Fruit fly (Drosophila melanogaster) whole organism, pupa: Measurements from ENCODE around the gene CG13857.

Experiments used
- CG10348 ChIP-seq: fragments of 200-800 bp; sonication (Bioruptor generic); IDR thresholded peaks from 2 replicates; pipeline ENCODE4 v1.3.6; 2022; ENCODE audit warnings: missing biosample characterization, missing genetic modification characterization
- CG12605 ChIP-seq: fragments of 200-800 bp; sonication (Bioruptor generic); IDR thresholded peaks from 2 replicates; pipeline ENCODE4 v1.3.6; 2022; ENCODE audit warnings: missing biosample characterization, missing genetic modification characterization
- CG13204 ChIP-seq: fragments of 200-800 bp; sonication (Bioruptor generic); optimal IDR thresholded peaks from 2 replicates; lab custom pipeline; 2018; ENCODE audit warnings: missing biosample characterization, mild to moderate bottlenecking, missing genetic modification characterization, moderate library complexity
- CG14655 ChIP-seq: fragments of 200-800 bp; sonication (Bioruptor generic); optimal IDR thresholded peaks from 3 replicates; lab custom pipeline; 2017; ENCODE audit warnings: mild to moderate bottlenecking, missing biosample characterization, missing genetic modification reagents, missing genetic modification characterization
- CG15710 ChIP-seq: fragments of 200-800 bp; sonication (Bioruptor generic); optimal IDR thresholded peaks from 2 replicates; lab custom pipeline; 2018; ENCODE audit warnings: missing biosample characterization, mild to moderate bottlenecking, missing genetic modification characterization, moderate library complexity
- CG17806 ChIP-seq: fragments of 200-800 bp; sonication (Bioruptor generic); optimal IDR thresholded peaks from 2 replicates; lab custom pipeline; 2018; ENCODE audit warnings: missing biosample characterization, mild to moderate bottlenecking, missing genetic modification characterization, moderate library complexity
- CG32121 ChIP-seq: fragments of 200-800 bp; sonication (Bioruptor generic); IDR thresholded peaks from 2 replicates; pipeline ENCODE4 v1.3.6; 2022; ENCODE audit warnings: missing biosample characterization, missing genetic modification characterization
- CG34367 ChIP-seq: fragments of 200-800 bp; sonication (Bioruptor generic); optimal IDR thresholded peaks from 2 replicates; lab custom pipeline; 2018; ENCODE audit warnings: missing biosample characterization, mild to moderate bottlenecking, missing genetic modification characterization
- CG4496 ChIP-seq: fragments of 200-800 bp; sonication (Bioruptor generic); IDR thresholded peaks from 3 replicates; pipeline ENCODE4 v1.3.6; 2022; ENCODE audit warnings: missing biosample characterization, missing genetic modification characterization
- CG8159 ChIP-seq: fragments of 200-800 bp; sonication (Bioruptor generic); optimal IDR thresholded peaks from 3 replicates; lab custom pipeline; 2018; ENCODE audit warnings: missing biosample characterization, mild to moderate bottlenecking, missing genetic modification characterization, moderate library complexity
- CG8301 ChIP-seq: fragments of 200-800 bp; sonication (Bioruptor generic); optimal IDR thresholded peaks from 2 replicates; lab custom pipeline; 2018; ENCODE audit warnings: missing biosample characterization, mild to moderate bottlenecking, missing genetic modification characterization
- CG9948 ChIP-seq: fragments of 200-800 bp; sonication (Bioruptor generic); optimal IDR thresholded peaks from 2 replicates; lab custom pipeline; 2018; ENCODE audit warnings: missing biosample characterization, mild to moderate bottlenecking, missing genetic modification characterization, moderate library complexity
- D1 ChIP-seq: fragments of 200-800 bp; sonication (Bioruptor generic); optimal IDR thresholded peaks from 2 replicates; lab custom pipeline; 2018; ENCODE audit warnings: missing biosample characterization, mild to moderate bottlenecking, missing genetic modification characterization, moderate library complexity
- EcR ChIP-seq: fragments of 200-800 bp; sonication (Bioruptor generic); optimal IDR thresholded peaks from 3 replicates; lab custom pipeline; 2019; ENCODE audit warnings: missing biosample characterization, missing genetic modification characterization, mild to moderate bottlenecking, moderate library complexity, missing genetic modification reagents
- Ets98B ChIP-seq: fragments of 200-800 bp; sonication (Bioruptor generic); IDR thresholded peaks from 2 replicates; pipeline ENCODE4 v1.3.6; 2022; ENCODE audit warnings: missing biosample characterization, missing genetic modification characterization
- Pif1A ChIP-seq: fragments of 200-800 bp; sonication (Bioruptor generic); optimal IDR thresholded peaks from 3 replicates; lab custom pipeline; 2016; ENCODE audit warnings: missing biosample characterization, missing genetic modification characterization
- Pif1B ChIP-seq: fragments of 200-800 bp; sonication (Bioruptor generic); optimal IDR thresholded peaks from 3 replicates; lab custom pipeline; 2016; ENCODE audit warnings: missing biosample characterization, missing genetic modification characterization
- Snoo ChIP-seq: fragments of 200-800 bp; sonication (Bioruptor generic); optimal IDR thresholded peaks from 3 replicates; lab custom pipeline; 2017; ENCODE audit warnings: missing biosample characterization, mild to moderate bottlenecking, missing genetic modification characterization, inconsistent platforms
- fd96Ca ChIP-seq: fragments of 200-800 bp; sonication (Bioruptor generic); IDR thresholded peaks from 3 replicates; pipeline ENCODE4 v1.3.6; 2022; ENCODE audit warnings: missing biosample characterization, missing genetic modification characterization
- gl ChIP-seq: fragments of 200-800 bp; sonication (Bioruptor generic); optimal IDR thresholded peaks from 2 replicates; lab custom pipeline; 2018; ENCODE audit warnings: missing biosample characterization, mild to moderate bottlenecking, missing genetic modification characterization
- rn ChIP-seq: fragments of 200-800 bp; sonication (Bioruptor generic); IDR thresholded peaks from 2 replicates; pipeline ENCODE4 v1.3.6; 2022; ENCODE audit warnings: missing biosample characterization, missing genetic modification characterization

CG13857 gene

DNA sequence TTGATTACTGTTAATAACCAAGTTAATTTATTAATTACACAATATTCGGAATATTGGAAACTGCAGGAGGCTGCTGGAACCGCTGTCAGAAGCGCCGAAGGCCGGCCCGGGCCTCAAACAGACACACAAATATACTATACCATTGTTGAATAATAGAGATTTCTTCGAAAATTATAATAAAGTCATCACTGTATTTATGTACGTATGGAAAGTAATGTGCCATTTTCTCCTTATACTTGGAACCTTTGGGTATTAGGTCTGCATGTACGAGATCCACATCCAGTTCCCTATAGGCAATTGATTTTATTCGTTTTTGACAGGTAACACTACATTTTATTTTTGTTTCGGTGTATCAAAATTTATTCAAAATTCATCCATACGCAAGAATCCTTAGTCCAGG is 21.4 kb downstream of the CG13857 start, which contains the start of gene CG7069:
Gene CG7069, plus strand, starts transcription at position 301 of the 400 bp plus-strand sequence.
- TF ChIP-seq gl (tag; lab: Kevin White, UChicago), result no peak
- TF ChIP-seq Pif1B (GFP tag; lab: Kevin White, UChicago), result no peak
- TF ChIP-seq CG32121, result no peak
- no peak for TF ChIP-seq CG4496 (GFP tag; lab: Robert Waterston, UW)
- no peak for TF ChIP-seq CG9948
- no peak for TF ChIP-seq Snoo (tag; lab: Kevin White, UChicago)
- no peak for TF ChIP-seq rn (GFP tag; lab: Robert Waterston, UW)
- no peak for TF ChIP-seq D1
- no peak for TF ChIP-seq Ets98B (GFP tag; lab: Robert Waterston, UW)
- TF ChIP-seq Pif1A (GFP tag; lab: Kevin White, UChicago), result no peak
- no peak for TF ChIP-seq EcR
- TF ChIP-seq CG10348 (GFP tag; lab: Robert Waterston, UW), result no peak
- TF ChIP-seq CG17806 (tag; lab: Kevin White, UChicago), result no peak
- TF ChIP-seq CG14655, result no peak
- TF ChIP-seq fd96Ca (GFP tag; lab: Robert Waterston, UW), result no peak
- TF ChIP-seq CG8159 (tag; lab: Kevin White, UChicago), result no peak

DNA sequence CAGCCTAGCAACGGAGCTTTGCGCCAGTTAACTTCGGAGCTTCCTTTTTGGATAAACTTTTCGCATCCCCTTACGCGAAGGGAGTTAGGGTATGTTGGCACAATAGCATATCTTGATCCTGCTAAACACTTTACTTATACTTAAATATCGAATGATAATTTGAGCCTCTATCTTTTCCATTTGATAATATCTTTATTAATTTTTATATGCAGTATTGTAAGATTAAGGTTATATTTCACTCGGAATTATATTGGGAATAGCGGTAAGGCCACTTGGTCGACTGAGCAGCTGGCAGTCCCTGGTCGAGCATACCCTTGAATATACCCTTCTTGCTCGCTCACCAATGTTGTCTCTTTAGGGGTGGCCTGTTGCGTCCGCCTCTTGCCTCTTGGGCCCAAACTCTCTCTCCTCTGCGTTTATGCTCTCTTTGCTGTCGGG is 25.1 kb downstream of the CG13857 start:
- TF ChIP-seq rn (GFP tag; lab: Robert Waterston, UW) (peak; percentile 69), Ets98B (GFP tag; lab: Robert Waterston, UW) (peak; percentile 63), CG12605 (GFP tag; lab: Robert Waterston, UW) (peak; percentile 68), CG14655 (no peak), D1 (no peak), fd96Ca (GFP tag; lab: Robert Waterston, UW) (peak; percentile 77), CG13204 (GFP tag; lab: Kevin White, UChicago) (no peak), CG9948 (peak; percentile 32), gl (tag; lab: Kevin White, UChicago) (no peak), CG34367 (tag; lab: Kevin White, UChicago) (no peak), CG15710 (tag; lab: Kevin White, UChicago) (peak; percentile 55), CG4496 (GFP tag; lab: Robert Waterston, UW) (peak; percentile 72), Pif1B (GFP tag; lab: Kevin White, UChicago) (peak; percentile 80), EcR (no peak), CG32121 (peak; percentile 64), CG8301 (peak; percentile 11), CG8159 (tag; lab: Kevin White, UChicago) (no peak), CG10348 (GFP tag; lab: Robert Waterston, UW) (no peak), CG17806 (tag; lab: Kevin White, UChicago) (peak; percentile 11), Snoo (tag; lab: Kevin White, UChicago) (peak; percentile 74), Pif1A (GFP tag; lab: Kevin White, UChicago) (peak; percentile 67)

DNA sequence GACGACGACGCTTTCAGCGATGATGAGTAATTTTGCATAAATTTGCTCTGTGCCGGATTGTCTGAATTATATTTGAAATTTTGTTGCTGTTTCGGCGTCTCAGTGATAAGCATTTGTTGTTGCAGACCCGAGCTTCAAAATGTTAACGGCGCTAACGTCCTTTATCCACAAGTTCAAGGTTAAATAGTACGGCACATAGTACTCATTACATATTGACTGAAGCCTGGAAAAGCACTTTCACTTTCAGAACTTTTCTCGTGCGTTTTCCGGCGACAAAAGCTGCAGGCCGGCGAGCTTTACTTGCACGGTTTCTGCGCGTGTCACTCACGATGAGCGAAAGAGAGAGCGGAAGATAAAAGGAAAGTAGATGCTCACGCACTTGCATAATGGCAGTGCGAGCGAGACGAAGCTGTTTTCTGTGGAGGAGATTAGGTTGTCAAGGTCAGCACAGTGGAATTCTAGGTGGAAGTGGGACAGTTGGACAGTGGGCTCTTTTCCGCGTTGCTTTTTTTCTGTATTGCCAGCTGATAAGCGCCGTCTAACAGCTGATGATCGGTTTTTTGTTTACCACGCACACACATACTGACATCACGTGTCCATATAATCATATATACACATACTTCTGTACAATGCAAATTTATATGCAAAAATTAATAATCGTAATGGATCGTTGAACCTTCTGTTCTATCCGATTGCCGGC is 25.7 kb downstream of the CG13857 start:
- no peak for TF ChIP-seq CG13204 (GFP tag; lab: Kevin White, UChicago)
- TF ChIP-seq EcR, result peak; percentile 71
- no peak for TF ChIP-seq gl (tag; lab: Kevin White, UChicago)
- TF ChIP-seq CG12605 (GFP tag; lab: Robert Waterston, UW), result no peak
- TF ChIP-seq CG32121, result peak; percentile 20; the same call in 1 of the 2 replicates
- TF ChIP-seq fd96Ca (GFP tag; lab: Robert Waterston, UW), result peak; percentile 30; the same call in 1 of the 3 replicates
- no peak for TF ChIP-seq CG8159 (tag; lab: Kevin White, UChicago)
- no peak; the same call in 1 of the 2 replicates for TF ChIP-seq Ets98B (GFP tag; lab: Robert Waterston, UW)
- TF ChIP-seq CG4496 (GFP tag; lab: Robert Waterston, UW), result peak; percentile 85
- TF ChIP-seq CG15710 (tag; lab: Kevin White, UChicago), result no peak
- no peak for TF ChIP-seq CG17806 (tag; lab: Kevin White, UChicago)
- no peak for TF ChIP-seq CG34367 (tag; lab: Kevin White, UChicago)
- TF ChIP-seq Pif1A (GFP tag; lab: Kevin White, UChicago), result no peak
- TF ChIP-seq CG9948, result no peak

DNA sequence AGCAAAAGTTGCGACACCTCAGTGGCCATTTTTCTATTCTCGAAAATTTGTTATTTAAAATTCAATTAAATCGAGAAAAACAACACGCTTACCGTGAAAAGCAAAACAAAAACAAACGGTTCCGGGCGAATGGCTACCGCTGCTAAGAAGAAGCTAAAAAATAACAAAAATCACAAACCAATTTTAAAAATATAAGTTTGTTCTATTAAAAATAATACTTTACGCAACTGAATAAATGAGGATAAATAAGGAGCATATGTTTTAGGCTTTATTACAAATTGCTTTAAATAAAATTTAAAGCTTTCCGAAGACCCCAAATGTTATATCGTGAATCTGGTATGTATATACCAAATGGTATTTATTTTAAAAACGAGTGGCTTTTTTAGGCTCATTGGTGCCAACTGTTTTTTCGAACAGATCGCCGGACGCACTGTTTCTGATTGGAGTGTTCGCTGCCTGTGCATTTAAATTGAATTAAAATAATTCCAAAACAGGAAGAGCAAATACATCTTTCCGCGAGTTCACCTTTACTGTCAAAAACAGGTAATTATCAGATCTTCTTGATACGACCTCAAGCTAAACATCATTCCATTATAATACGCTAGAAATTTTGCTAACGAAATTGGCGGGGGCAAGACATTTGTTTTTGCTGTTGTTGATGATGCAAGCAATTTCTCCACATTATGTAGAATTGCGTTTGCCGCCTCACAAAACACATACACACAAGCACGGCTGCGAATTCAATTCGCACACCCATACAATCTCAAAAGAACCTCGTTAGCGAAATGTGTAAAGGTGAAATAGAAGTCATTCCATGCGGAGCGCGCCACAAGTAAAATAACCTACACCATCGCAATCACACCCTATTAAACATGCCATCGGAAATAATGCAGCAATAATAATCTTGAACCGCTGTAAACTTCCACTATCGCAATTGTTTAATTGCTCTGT is 26.5 kb downstream of the CG13857 start, which contains the start of the genes Polr3F and PyK:
Gene Polr3F, minus strand, starts transcription at position 248 of the 951 bp plus-strand sequence.
Gene PyK, plus strand, starts transcription at position 411 of the 951 bp plus-strand sequence.
- TF ChIP-seq Ets98B (GFP tag; lab: Robert Waterston, UW) (no peak), Pif1A (GFP tag; lab: Kevin White, UChicago) (peak; percentile 18), CG17806 (tag; lab: Kevin White, UChicago) (peak; percentile 29), CG12605 (GFP tag; lab: Robert Waterston, UW) (peak; percentile 48; the same call in 1 of the 2 replicates), CG8301 (peak; percentile 28), CG34367 (tag; lab: Kevin White, UChicago) (peak; percentile 61), rn (GFP tag; lab: Robert Waterston, UW) (no peak), D1 (no peak), EcR (no peak), Pif1B (GFP tag; lab: Kevin White, UChicago) (no peak), CG15710 (tag; lab: Kevin White, UChicago) (peak; percentile 40), gl (tag; lab: Kevin White, UChicago) (peak; percentile 35), Snoo (tag; lab: Kevin White, UChicago) (peak; percentile 2), CG13204 (GFP tag; lab: Kevin White, UChicago) (no peak), CG10348 (GFP tag; lab: Robert Waterston, UW) (no peak), CG32121 (no peak), CG4496 (GFP tag; lab: Robert Waterston, UW) (peak; percentile 63; the same call in 2 of the 3 replicates), CG14655 (peak; percentile 60), fd96Ca (GFP tag; lab: Robert Waterston, UW) (no peak), CG9948 (peak; percentile 9), CG8159 (tag; lab: Kevin White, UChicago) (peak; percentile 50)
